Fruit fly (Drosophila melanogaster): Measurements from ENCODE around the gene MED17.

Gene MED17

dm6 chr3R:18168398-18168797, 20.5 kb upstream of the MED17 start (continued):
- TF ChIP-seq al (GFP tag; IDR thresholded peaks at IDR 0.05) (no peak), Bteb2 (GFP tag; optimal IDR thresholded peaks at IDR 0.05) (no peak), CG11560 (tag; IDR thresholded peaks at IDR 0.05) (no peak), Abd-B (GFP tag; optimal IDR thresholded peaks at IDR 0.05) (no peak), CG12942 (GFP tag; optimal IDR thresholded peaks at IDR 0.05) (no peak), CG10274 (GFP tag; optimal IDR thresholded peaks at IDR 0.05) (no peak), chinmo (GFP tag; IDR thresholded peaks at IDR 0.05; ENCODE audit: partially characterized antibody) (peak; percentile 74; the same call in 2 of the 4 replicates), CG7271 (tag; optimal IDR thresholded peaks at IDR 0.05) (no peak), CG12744 (GFP tag; optimal IDR thresholded peaks at IDR 0.05) (no peak), CG17912 (GFP tag; optimal IDR thresholded peaks at IDR 0.05) (no peak), CG15073 (GFP tag; optimal IDR thresholded peaks at IDR 0.05) (no peak), gce (GFP tag; IDR thresholded peaks at IDR 0.05) (no peak), Gug (GFP tag; IDR thresholded peaks at IDR 0.05) (peak; percentile 38; the same call in 1 of the 4 replicates), dimm (GFP tag; IDR thresholded peaks at IDR 0.05) (no peak), Hsf (GFP tag; optimal IDR thresholded peaks at IDR 0.05) (no peak), mld (GFP tag; IDR thresholded peaks at IDR 0.05; ENCODE audit: partially characterized antibody) (no peak), CG6791 (GFP tag; IDR thresholded peaks at IDR 0.05; ENCODE audit: partially characterized antibody) (no peak; the same call in 2 of the 3 replicates), tin (GFP tag; optimal IDR thresholded peaks at IDR 0.05) (peak; percentile 2), CG4282 (GFP tag; optimal IDR thresholded peaks at IDR 0.05) (no peak), CG6854 (GFP tag; optimal IDR thresholded peaks at IDR 0.05) (no peak), CTCF (GFP tag; optimal IDR thresholded peaks at IDR 0.05) (peak; percentile 56), Six4 (GFP tag; optimal IDR thresholded peaks at IDR 0.05) (no peak), NK7.1 (GFP tag; optimal IDR thresholded peaks at IDR 0.05) (no peak), CG1647 (GFP tag; optimal IDR thresholded peaks at IDR 0.05) (no peak), CG17328 (GFP tag; IDR thresholded peaks at IDR 0.05) (no peak), dmrt11E (tag; optimal IDR thresholded peaks at IDR 0.05) (no peak), sens-2 (GFP tag; IDR thresholded peaks at IDR 0.05) (0 out of 2 replicates have a peak, but pooled peaks have one; percentile 13), Gsc (GFP tag; IDR thresholded peaks at IDR 0.05) (no peak), CG7556 (GFP tag; optimal IDR thresholded peaks at IDR 0.05) (no peak), zf30C (GFP tag; optimal IDR thresholded peaks at IDR 0.05) (no peak), CG4707 (GFP tag; optimal IDR thresholded peaks at IDR 0.05) (no peak), CG10959 (GFP tag; IDR thresholded peaks at IDR 0.05) (no peak), ems (GFP tag; optimal IDR thresholded peaks at IDR 0.05) (no peak), CG7745 (tag; optimal IDR thresholded peaks at IDR 0.05) (no peak), Mad (GFP tag; optimal IDR thresholded peaks at IDR 0.05) (no peak), CG11085 (GFP tag; IDR thresholded peaks at IDR 0.05) (no peak), CG11093 (GFP tag; IDR thresholded peaks at IDR 0.05) (no peak), org-1 (GFP tag; optimal IDR thresholded peaks at IDR 0.05) (no peak), CG32772 (GFP tag; IDR thresholded peaks at IDR 0.05) (0 out of 2 replicates have a peak, but pooled peaks have one; percentile 8), HLH54F (GFP tag; optimal IDR thresholded peaks at IDR 0.05) (peak; percentile 3), CG15696 (tag; optimal IDR thresholded peaks at IDR 0.05) (no peak), onecut (GFP tag; IDR thresholded peaks at IDR 0.05) (peak; percentile 36; the same call in 1 of the 2 replicates), repo (GFP tag; optimal IDR thresholded peaks at IDR 0.05) (no peak), Scr (GFP tag; IDR thresholded peaks at IDR 0.05; ENCODE audit: partially characterized antibody) (peak; percentile 22; the same call in 1 of the 2 replicates), Trl (optimal IDR thresholded peaks at IDR 0.05) (peak; percentile 98 to 99), Trl (GFP tag; optimal IDR thresholded peaks at IDR 0.05) (peak; percentile 85), gro (GFP tag; optimal IDR thresholded peaks at IDR 0.05) (no peak), CG1024 (GFP tag; IDR thresholded peaks at IDR 0.05) (no peak), sim (GFP tag; IDR thresholded peaks at IDR 0.05) (no peak), CG2678 (tag; optimal IDR thresholded peaks at IDR 0.05) (peak; percentile 56), D (optimal IDR thresholded peaks at IDR 0.05) (no peak), D (GFP tag; optimal IDR thresholded peaks at IDR 0.05) (no peak), Hr51 (GFP tag; optimal IDR thresholded peaks at IDR 0.05) (peak in 1 of 2 experiments; percentile 49)
